Worm (Caenorhabditis elegans) whole organism, L4 larva: ENCODE data around the gene srv-14.
A peak's percentile ranks its signal among the peaks of the same experiment; 100 is the strongest.

Experiments
- F26F4.8 ChIP-seq: fragments of 200-800 bp; sonication (Bioruptor generic); conservative IDR thresholded peaks from 2 replicates; pipeline ENCODE4 v1.3.6; 2022; ENCODE audit warnings: missing genetic modification characterization, missing compliant biosample characterization
- Y105C5A.15 ChIP-seq: fragments of 200-800 bp; sonication (Bioruptor generic); IDR thresholded peaks from 2 replicates; pipeline ENCODE4 v1.3.6; 2022; ENCODE audit warnings: missing genetic modification characterization, missing compliant biosample characterization
- ZK337.2 ChIP-seq: fragments of 200-800 bp; sonication (Bioruptor generic); IDR thresholded peaks from 2 replicates; pipeline ENCODE4 v1.3.6; 2022; ENCODE audit warnings: missing genetic modification reagents, missing genetic modification characterization, missing compliant biosample characterization
- aha-1 ChIP-seq: fragments of 150-350 bp; peaks from one replicate; lab custom pipeline; 2014; ENCODE audit warnings: missing biosample characterization, missing genetic modification characterization
- aly-2 ChIP-seq: sonication (generic microtip); optimal IDR thresholded peaks from 2 replicates; lab custom pipeline; 2018; ENCODE audit warnings: missing biosample characterization, missing genetic modification characterization
- arid-1 ChIP-seq: fragments of 200-800 bp; sonication (Bioruptor generic); conservative IDR thresholded peaks from 2 replicates; pipeline ENCODE4 v1.3.6; 2022; ENCODE audit warnings: missing genetic modification reagents, missing genetic modification characterization, missing compliant biosample characterization
- ceh-44 ChIP-seq: fragments of 200-800 bp; sonication (Bioruptor generic); IDR thresholded peaks from 2 replicates; pipeline ENCODE4 v1.3.6; 2022; ENCODE audit warnings: missing genetic modification reagents, missing genetic modification characterization, missing compliant biosample characterization
- ceh-62 ChIP-seq: sonication (generic microtip); optimal IDR thresholded peaks from 2 replicates; lab custom pipeline; 2017; ENCODE audit warnings: missing biosample characterization, missing genetic modification characterization
- ctbp-1 ChIP-seq: fragments of 200-800 bp; sonication (Bioruptor generic); IDR thresholded peaks from 2 replicates; pipeline ENCODE4 v1.3.6; 2022; ENCODE audit warnings: missing genetic modification reagents, missing genetic modification characterization, missing compliant biosample characterization
- daf-19 ChIP-seq: fragments of 200-800 bp; sonication (Bioruptor generic); conservative IDR thresholded peaks from 2 replicates; pipeline ENCODE4 v1.3.6; 2022; ENCODE audit warnings: missing genetic modification characterization, missing compliant biosample characterization
- daf-8 ChIP-seq: fragments of 200-800 bp; sonication (Bioruptor generic); IDR thresholded peaks from 2 replicates; pipeline ENCODE4 v1.3.6; 2022; ENCODE audit warnings: missing genetic modification characterization, missing compliant biosample characterization
- dmd-8 ChIP-seq: fragments of 200-800 bp; sonication (Bioruptor generic); IDR thresholded peaks from 2 replicates; pipeline ENCODE4 v1.3.6; 2022; ENCODE audit warnings: missing genetic modification characterization, missing compliant biosample characterization
- dve-1 ChIP-seq: sonication (generic microtip); optimal IDR thresholded peaks from 2 replicates; lab custom pipeline; 2017; ENCODE audit warnings: antibody characterized with exemption, mild to moderate bottlenecking, missing genetic modification characterization, missing compliant biosample characterization; ENCODE audit not compliant: insufficient read depth
- fos-1 ChIP-seq: fragments of 150-350 bp; optimal IDR thresholded peaks from 2 replicates; lab custom pipeline; 2014; ENCODE audit warnings: missing biosample characterization, missing genetic modification characterization
- hif-1 ChIP-seq, 2 experiments: sonication (generic microtip); optimal IDR thresholded peaks; 2 replicates each; lab custom pipeline; 2016 to 2017; ENCODE audit warnings: missing compliant biosample characterization in 2 of 2, missing genetic modification characterization in 2 of 2, missing genetic modification reagents in 2 of 2, missing genotype in 2 of 2, mild to moderate bottlenecking in 1 of 2
- hlh-30 ChIP-seq: sonication (generic microtip); optimal IDR thresholded peaks from 2 replicates; lab custom pipeline; 2017; ENCODE audit warnings: antibody characterized with exemption, mild to moderate bottlenecking, missing genetic modification characterization, missing compliant biosample characterization; ENCODE audit not compliant: insufficient read depth
- lin-1 ChIP-seq: fragments of 200-800 bp; sonication (Bioruptor generic); IDR thresholded peaks from 2 replicates; pipeline ENCODE4 v1.3.6; 2022; ENCODE audit warnings: missing genetic modification reagents, missing genetic modification characterization, missing compliant biosample characterization
- lin-15B ChIP-seq: fragments of 150-350 bp; sonication (generic microtip); optimal IDR thresholded peaks from 3 replicates; lab custom pipeline; 2014; ENCODE audit warnings: missing biosample characterization, missing genetic modification characterization
- lin-29 ChIP-seq: fragments of 200-800 bp; sonication (Bioruptor generic); IDR thresholded peaks from 2 replicates; pipeline ENCODE4 v1.3.6; 2022; ENCODE audit warnings: missing genetic modification reagents, missing genetic modification characterization, missing compliant biosample characterization
- lin-39 ChIP-seq: fragments of 150-350 bp; optimal IDR thresholded peaks from 2 replicates; lab custom pipeline; 2014; ENCODE audit warnings: missing biosample characterization, missing genetic modification reagents, missing genetic modification characterization
- madf-5 ChIP-seq, 2 experiments: fragments of 200-800 bp; sonication (Bioruptor generic); IDR thresholded peaks; 2 replicates each; pipeline ENCODE4 v1.3.6; 2022; ENCODE audit warnings: missing compliant biosample characterization in 2 of 2, missing genetic modification characterization in 2 of 2
- mdt-29 ChIP-seq: fragments of 200-800 bp; sonication (Bioruptor generic); IDR thresholded peaks from 2 replicates; pipeline ENCODE4 v1.3.6; 2022; ENCODE audit warnings: missing genetic modification reagents, missing genetic modification characterization, missing compliant biosample characterization
- mep-1 ChIP-seq: fragments of 150-350 bp; sonication (generic microtip); optimal IDR thresholded peaks from 3 replicates; lab custom pipeline; 2014; ENCODE audit warnings: missing biosample characterization, missing genetic modification characterization
- mxl-2 ChIP-seq: fragments of 200-800 bp; sonication (Bioruptor generic); conservative IDR thresholded peaks from 2 replicates; pipeline ENCODE4 v1.3.6; 2022; ENCODE audit warnings: missing genetic modification reagents, missing genetic modification characterization, missing compliant biosample characterization
- mxl-3 ChIP-seq: fragments of 200-800 bp; sonication (Bioruptor generic); optimal IDR thresholded peaks from 2 replicates; lab custom pipeline; 2018; ENCODE audit warnings: mild to moderate bottlenecking, missing genetic modification characterization, missing compliant biosample characterization
- nhr-10 ChIP-seq: fragments of 150-350 bp; optimal IDR thresholded peaks from 2 replicates; lab custom pipeline; 2014; ENCODE audit warnings: missing biosample characterization, missing genetic modification characterization
- nhr-102 ChIP-seq: sonication (generic microtip); optimal IDR thresholded peaks from 2 replicates; lab custom pipeline; 2016; ENCODE audit warnings: mild to moderate bottlenecking, missing genetic modification characterization, moderate library complexity, missing compliant biosample characterization
- nhr-237 ChIP-seq: sonication (generic microtip); optimal IDR thresholded peaks from 2 replicates; lab custom pipeline; 2017; ENCODE audit warnings: missing biosample characterization, missing genetic modification characterization
- nhr-28 ChIP-seq: fragments of 150-350 bp; optimal IDR thresholded peaks from 2 replicates; lab custom pipeline; 2014; ENCODE audit warnings: missing biosample characterization, missing genetic modification characterization
- pha-4 ChIP-seq, 2 experiments: fragments of 150-350 bp in 1 of 2; fragments of 200-800 bp in 1 of 2; sonication (Bioruptor generic) in 1 of 2; IDR thresholded peaks in 1 of 2; optimal IDR thresholded peaks in 1 of 2; 2 replicates each; pipeline versions ENCODE4 v1.3.6 to Lab custom; 2014 to 2022; ENCODE audit warnings: missing genetic modification characterization in 2 of 2, missing genetic modification reagents in 2 of 2, missing biosample characterization in 1 of 2, missing compliant biosample characterization in 1 of 2
- snpc-1.2 ChIP-seq: fragments of 200-800 bp; sonication (Bioruptor generic); IDR thresholded peaks from 2 replicates; pipeline ENCODE4 v1.3.6; 2022; ENCODE audit warnings: missing genetic modification reagents, missing genetic modification characterization, missing compliant biosample characterization
- snpc-4 ChIP-seq: fragments of 150-350 bp; optimal IDR thresholded peaks from 2 replicates; lab custom pipeline; 2014; ENCODE audit warnings: missing biosample characterization, missing genetic modification characterization
- spr-1 ChIP-seq: sonication (generic microtip); optimal IDR thresholded peaks from 2 replicates; lab custom pipeline; 2016; ENCODE audit warnings: mild to moderate bottlenecking, missing genetic modification characterization, missing compliant biosample characterization
- tag-97 ChIP-seq: fragments of 200-800 bp; sonication (Bioruptor generic); IDR thresholded peaks from 2 replicates; pipeline ENCODE4 v1.3.6; 2022; ENCODE audit warnings: missing genetic modification characterization, missing compliant biosample characterization
- tra-1 ChIP-seq: fragments of 200-800 bp; sonication (Bioruptor generic); IDR thresholded peaks from 2 replicates; pipeline ENCODE4 v1.3.6; 2022; ENCODE audit warnings: missing genetic modification reagents, missing genetic modification characterization, missing compliant biosample characterization
- unc-130 ChIP-seq: sonication (generic microtip); optimal IDR thresholded peaks from 2 replicates; lab custom pipeline; 2016; ENCODE audit warnings: missing genetic modification reagents, missing genetic modification characterization, missing compliant biosample characterization
- unc-39 ChIP-seq: sonication (generic microtip); optimal IDR thresholded peaks from 2 replicates; lab custom pipeline; 2017; ENCODE audit warnings: missing biosample characterization, missing genetic modification characterization
- zag-1 ChIP-seq: fragments of 150-350 bp; optimal IDR thresholded peaks from 2 replicates; lab custom pipeline; 2014; ENCODE audit warnings: missing biosample characterization, missing genetic modification characterization
- zip-11 ChIP-seq: fragments of 200-800 bp; sonication (Bioruptor generic); IDR thresholded peaks from 2 replicates; pipeline ENCODE4 v1.3.6; 2022; ENCODE audit warnings: missing genetic modification characterization, missing compliant biosample characterization
- zip-2 ChIP-seq: fragments of 150-350 bp; optimal IDR thresholded peaks from 2 replicates; lab custom pipeline; 2014; ENCODE audit warnings: missing biosample characterization, missing genetic modification characterization
- ztf-11 ChIP-seq: fragments of 150-350 bp; optimal IDR thresholded peaks from 2 replicates; lab custom pipeline; 2014; ENCODE audit warnings: missing biosample characterization, missing genetic modification characterization
- ztf-7 ChIP-seq: fragments of 150-350 bp; optimal IDR thresholded peaks from 2 replicates; lab custom pipeline; 2014; ENCODE audit warnings: missing biosample characterization, missing genetic modification characterization

Gene srv-14

ce11 chrIV:15931176-15931575 is 37.1 kb upstream of the srv-14 start (continued):
- TF ChIP-seq ctbp-1 (GFP tag; lab: Robert Waterston, UW): peak; percentile 47; the same call in 1 of the 2 replicates
- TF ChIP-seq lin-29 (GFP tag; lab: Robert Waterston, UW): 0 out of 2 replicates have a peak, but pooled peaks have one; percentile 59
- TF ChIP-seq mxl-2: 0 out of 2 replicates have a peak, but pooled peaks have one; percentile 19
- TF ChIP-seq tra-1 (GFP tag; lab: Robert Waterston, UW): peak; percentile 39; the same call in 1 of the 2 replicates
- no peak for TF ChIP-seq nhr-237
- TF ChIP-seq lin-39: no peak
- peak; percentile 23 for TF ChIP-seq nhr-28 (tag; lab: Kevin White, UChicago)
- TF ChIP-seq hlh-30 (tag; lab: Kevin White, UChicago): peak; percentile 79
- TF ChIP-seq lin-1 (GFP tag; lab: Robert Waterston, UW): 0 out of 2 replicates have a peak, but pooled peaks have one; percentile 12
- TF ChIP-seq daf-8 (GFP tag; lab: Robert Waterston, UW): no peak
- peak; percentile 28 for TF ChIP-seq dve-1 (tag; lab: Kevin White, UChicago)
- TF ChIP-seq unc-39 (tag; lab: Kevin White, UChicago): no peak
- no peak for TF ChIP-seq snpc-4 (tag; lab: Kevin White, UChicago)
- peak; percentile 99 for TF ChIP-seq snpc-1.2 (GFP tag; lab: Robert Waterston, UW)
- TF ChIP-seq ceh-44: peak; percentile 48; the same call in 1 of the 2 replicates
- no peak for TF ChIP-seq ceh-62 (tag; lab: Kevin White, UChicago)
- no peak for TF ChIP-seq ztf-7 (tag; lab: Kevin White, UChicago)
- peak; percentile 34 to 59; a peak in 1 of 4 replicates for TF ChIP-seq madf-5 (GFP tag; IDR thresholded peaks at IDR 0.05; lab: Robert Waterston, UW)
- no peak for TF ChIP-seq ztf-11 (tag; lab: Kevin White, UChicago)
- TF ChIP-seq aha-1 (tag; lab: Kevin White, UChicago): peak; percentile 96
- TF ChIP-seq dmd-8 (GFP tag; lab: Robert Waterston, UW): peak; percentile 88
- TF ChIP-seq Y105C5A.15 (GFP tag; lab: Robert Waterston, UW): 0 out of 2 replicates have a peak, but pooled peaks have one; percentile 51
- no peak for TF ChIP-seq ZK337.2 (GFP tag; lab: Robert Waterston, UW)
- no peak for TF ChIP-seq lin-15B (tag; lab: Kevin White, UChicago)
- TF ChIP-seq daf-19 (GFP tag; lab: Robert Waterston, UW): peak; percentile 58
- TF ChIP-seq tag-97 (GFP tag; lab: Robert Waterston, UW): no peak
- peak in 1 of 2 experiments; percentile 31 for TF ChIP-seq hif-1 (tag; optimal IDR thresholded peaks at IDR 0.05; lab: Kevin White, UChicago)
- peak; percentile 50; the same call in 1 of the 2 replicates for TF ChIP-seq arid-1 (GFP tag; lab: Robert Waterston, UW)
- TF ChIP-seq zag-1: no peak
- TF ChIP-seq nhr-102 (tag; lab: Kevin White, UChicago): no peak
- TF ChIP-seq zip-2 (tag; lab: Kevin White, UChicago): no peak
- TF ChIP-seq F26F4.8 (GFP tag; lab: Robert Waterston, UW): peak; percentile 66; the same call in 1 of the 2 replicates
- peak; percentile 62; the same call in 1 of the 2 replicates for TF ChIP-seq pha-4 (GFP tag; IDR thresholded peaks at IDR 0.05; lab: Robert Waterston, UW)
- no peak for TF ChIP-seq pha-4 (tag; optimal IDR thresholded peaks at IDR 0.05; lab: Kevin White, UChicago)
- TF ChIP-seq fos-1 (tag; lab: Kevin White, UChicago): no peak
- TF ChIP-seq nhr-10 (tag; lab: Kevin White, UChicago): no peak
- TF ChIP-seq unc-130 (GFP tag; lab: Kevin White, UChicago): peak; percentile 34
- no peak for TF ChIP-seq aly-2 (tag; lab: Kevin White, UChicago)
- no peak for TF ChIP-seq zip-11 (GFP tag; lab: Robert Waterston, UW)
- peak; percentile 72 for TF ChIP-seq mxl-3
- peak; percentile 67 for TF ChIP-seq mep-1 (tag; lab: Kevin White, UChicago)
- peak; percentile 62; the same call in 1 of the 2 replicates for TF ChIP-seq mdt-29 (GFP tag; lab: Robert Waterston, UW)
- no peak for TF ChIP-seq spr-1 (tag; lab: Kevin White, UChicago)
